Fruit fly (Drosophila melanogaster): ENCODE results near the gene Brd8.

Brd8 gene

dm6 chr3R:29268062-29268461 lies 44.8 kb downstream of the Brd8 start (continued):
- TF ChIP-seq Pdp1 (GFP tag; optimal IDR thresholded peaks at IDR 0.05) (peak in 1 of 2 experiments; percentile 52), Dbx (GFP tag; IDR thresholded peaks at IDR 0.05) (no peak), CG5245 (GFP tag; optimal IDR thresholded peaks at IDR 0.05) (no peak), kni (GFP tag; optimal IDR thresholded peaks at IDR 0.05) (peak; percentile 79), CG33557 (GFP tag; optimal IDR thresholded peaks at IDR 0.05) (peak; percentile 12), Dad (GFP tag; optimal IDR thresholded peaks at IDR 0.05) (no peak), NfI (GFP tag; optimal IDR thresholded peaks at IDR 0.05) (no peak), Mad (GFP tag; optimal IDR thresholded peaks at IDR 0.05) (no peak), CG14050 (GFP tag; IDR thresholded peaks at IDR 0.05) (no peak), p53 (GFP tag; optimal IDR thresholded peaks at IDR 0.05) (no peak), CG14965 (GFP tag; optimal IDR thresholded peaks at IDR 0.05; ENCODE audit: borderline replicate concordance) (no peak), cato (GFP tag; optimal IDR thresholded peaks at IDR 0.05; ENCODE audit: borderline replicate concordance) (no peak), ttk (GFP tag; IDR thresholded peaks at IDR 0.05) (no peak), Sox102F (GFP tag; optimal IDR thresholded peaks at IDR 0.05) (no peak)

DNA sequence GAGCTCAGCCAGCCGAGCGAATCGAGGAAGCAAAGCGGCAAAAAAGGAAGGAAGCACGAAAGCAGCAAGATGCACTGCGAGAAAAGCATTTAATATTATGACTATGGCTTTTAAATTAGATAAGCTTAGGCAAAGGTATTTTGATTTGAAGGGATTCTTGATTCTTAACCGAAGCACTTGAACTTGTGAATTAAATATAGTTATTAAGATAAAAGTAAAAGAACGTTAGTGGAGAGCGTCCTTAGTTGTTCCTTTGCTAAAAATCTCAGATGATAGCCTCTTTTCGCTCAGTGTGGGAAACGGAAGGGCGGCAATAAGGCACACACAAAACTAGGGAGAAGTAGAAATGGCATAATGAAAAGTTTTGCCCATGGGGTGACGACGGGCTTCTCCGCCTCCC lies 45.9 kb downstream of the Brd8 start:
- TF ChIP-seq CG6765 (GFP tag; optimal IDR thresholded peaks at IDR 0.05) (no peak), bsh (GFP tag; optimal IDR thresholded peaks at IDR 0.05) (peak in 1 of 2 experiments; percentile 11), org-1 (GFP tag; optimal IDR thresholded peaks at IDR 0.05) (no peak), CG7839 (tag; optimal IDR thresholded peaks at IDR 0.05) (peak; percentile 12), nmo (GFP tag; optimal IDR thresholded peaks at IDR 0.05) (peak; percentile 21), CG10979 (tag; optimal IDR thresholded peaks at IDR 0.05) (peak; percentile 50), zf30C (GFP tag; optimal IDR thresholded peaks at IDR 0.05) (peak; percentile 24), CG2712 (tag; optimal IDR thresholded peaks at IDR 0.05) (peak; percentile 39), CG17361 (GFP tag; IDR thresholded peaks at IDR 0.05) (0 out of 3 replicates have a peak, but pooled peaks have one; percentile 12), CG9437 (GFP tag; optimal IDR thresholded peaks at IDR 0.05) (no peak), CG9727 (GFP tag; optimal IDR thresholded peaks at IDR 0.05) (peak; percentile 11), CG8765 (GFP tag; IDR thresholded peaks at IDR 0.05) (peak; percentile 32; the same call in 1 of the 2 replicates), CG12155 (GFP tag; optimal IDR thresholded peaks at IDR 0.05) (no peak), dmrt11E (tag; optimal IDR thresholded peaks at IDR 0.05) (peak; percentile 54), CG6689 (GFP tag; IDR thresholded peaks at IDR 0.05) (no peak), phol (tag; optimal IDR thresholded peaks at IDR 0.05) (peak; percentile 17), dmrt99B (tag; optimal IDR thresholded peaks at IDR 0.05) (no peak), gem (tag; optimal IDR thresholded peaks at IDR 0.05) (peak; percentile 28), lola (GFP tag; optimal IDR thresholded peaks at IDR 0.05) (peak in 1 of 3 experiments; percentile 48), CG15696 (tag; optimal IDR thresholded peaks at IDR 0.05) (peak; percentile 9), CG11504 (tag; optimal IDR thresholded peaks at IDR 0.05) (peak; percentile 18), Xrp1 (GFP tag; IDR thresholded peaks at IDR 0.05) (peak; percentile 40; the same call in 1 of the 2 replicates), HLH3B (GFP tag; IDR thresholded peaks at IDR 0.05) (no peak), Doc3 (GFP tag; IDR thresholded peaks at IDR 0.05; ENCODE audit: partially characterized antibody) (no peak), Atf3 (GFP tag; optimal IDR thresholded peaks at IDR 0.05) (no peak), sens (GFP tag) (peak; percentile 75), trem (tag; optimal IDR thresholded peaks at IDR 0.05) (peak; percentile 10), CG10321 (GFP tag; IDR thresholded peaks at IDR 0.05) (no peak), CG31441 (GFP tag; IDR thresholded peaks at IDR 0.05) (0 out of 2 replicates have a peak, but pooled peaks have one; percentile 15), tgo (GFP tag; IDR thresholded peaks at IDR 0.05) (no peak), CG17829 (tag; optimal IDR thresholded peaks at IDR 0.05) (peak; percentile 2), CG18262 (tag; optimal IDR thresholded peaks at IDR 0.05) (peak; percentile 42), CG15514 (GFP tag; optimal IDR thresholded peaks at IDR 0.05) (no peak), Ets65A (GFP tag) (peak; percentile 16), Oli (tag; optimal IDR thresholded peaks at IDR 0.05) (no peak), CG33557 (GFP tag; optimal IDR thresholded peaks at IDR 0.05) (peak; percentile 6)
